Worm (Caenorhabditis elegans): ENCODE measurements around the gene twk-49.

The twk-49 gene

DNA sequence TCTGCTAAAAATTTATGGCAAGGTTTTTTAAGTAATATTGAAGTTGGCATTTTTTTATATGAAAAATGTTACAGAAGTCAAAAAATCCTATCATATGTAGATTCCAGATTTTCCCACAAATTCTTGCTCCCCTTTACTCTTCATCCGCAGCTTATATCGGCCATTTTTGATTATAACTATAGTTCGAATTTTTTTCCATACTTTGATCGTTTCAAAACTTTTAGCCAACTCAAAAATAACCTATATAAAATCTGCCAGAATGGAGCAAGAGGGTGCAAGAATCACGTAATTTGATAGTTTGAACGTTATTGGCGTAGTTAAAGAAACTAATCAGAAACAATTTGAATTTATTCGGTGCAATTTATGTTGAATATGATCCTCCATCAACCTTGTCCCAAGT, 25.0 kb upstream of the twk-49 start:
- no peak for TF ChIP-seq unc-55 (GFP tag; optimal IDR thresholded peaks at IDR 0.05)
- no peak for TF ChIP-seq ama-1 (optimal IDR thresholded peaks at IDR 0.05)
- TF ChIP-seq lin-11 (tag; optimal IDR thresholded peaks at IDR 0.05): no peak
- no peak for TF ChIP-seq skn-1 (tag; optimal IDR thresholded peaks at IDR 0.05)

DNA sequence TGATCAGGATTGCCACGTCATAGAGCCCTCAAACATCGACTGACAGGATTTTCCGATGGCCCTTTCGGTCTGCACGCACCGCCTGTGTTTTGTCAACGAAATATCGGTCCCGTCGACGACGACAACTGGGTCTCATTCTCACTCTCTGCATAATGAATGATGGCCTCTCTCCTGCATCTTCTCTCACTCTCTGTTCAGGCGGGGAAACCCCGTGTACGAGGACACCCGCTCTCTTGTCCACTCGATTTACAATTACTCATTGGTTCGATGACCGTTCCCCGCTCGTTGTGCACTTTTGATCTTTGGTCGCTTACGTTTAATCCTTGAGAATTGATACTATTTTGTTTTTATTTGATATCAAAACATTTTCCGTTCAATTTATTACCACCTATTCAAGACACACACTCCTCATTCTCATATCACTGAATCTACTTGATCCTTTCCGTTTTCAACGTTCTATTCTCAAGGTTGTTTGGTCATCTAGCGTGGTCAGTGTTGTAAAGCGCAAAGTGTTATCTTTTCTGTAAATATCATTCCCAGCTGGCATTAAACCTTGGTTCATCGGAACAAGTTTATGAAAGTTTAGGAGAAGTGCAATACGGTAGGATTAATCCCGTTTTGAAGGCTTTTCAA, 23.8 kb upstream of the twk-49 start:
- TF ChIP-seq skn-1 (tag; optimal IDR thresholded peaks at IDR 0.05): no peak
- peak; percentile 12 for TF ChIP-seq F13H6.1 (tag; optimal IDR thresholded peaks at IDR 0.05)
- TF ChIP-seq sma-9 (GFP tag; optimal IDR thresholded peaks at IDR 0.05): peak; percentile 31
- no peak for TF ChIP-seq sma-9 (tag; optimal IDR thresholded peaks at IDR 0.05)

DNA sequence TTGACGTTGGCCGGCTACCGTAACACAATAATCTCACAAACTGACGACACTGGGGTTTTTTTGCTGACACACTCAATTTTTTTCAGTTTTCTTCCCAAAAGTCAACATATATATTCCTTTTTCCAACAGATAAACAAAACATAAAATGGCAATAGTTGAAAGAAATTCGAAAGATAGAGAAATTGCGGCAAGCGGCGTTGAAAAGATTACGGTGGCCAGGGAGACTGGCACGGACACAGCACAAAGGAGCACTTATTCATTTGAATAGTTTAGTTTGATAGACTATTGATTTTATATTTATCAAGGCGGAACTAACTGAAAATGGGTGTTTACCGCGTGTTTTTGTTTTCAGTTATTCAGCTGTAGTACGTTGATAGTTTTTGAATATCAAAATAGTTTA, 22.3 kb upstream of the twk-49 start, which contains the start of gene toe-2:
Gene toe-2 (minus strand): TSS at position 70 of the 400 bp plus-strand sequence.
- TF ChIP-seq alr-1 (tag; optimal IDR thresholded peaks at IDR 0.05) (no peak), mdl-1 (tag; optimal IDR thresholded peaks at IDR 0.05) (no peak), nhr-6 (tag; optimal IDR thresholded peaks at IDR 0.05) (no peak), sma-3 (GFP tag; optimal IDR thresholded peaks at IDR 0.05) (no peak), Y55F3AM.14 (GFP tag; optimal IDR thresholded peaks at IDR 0.05) (no peak), lin-11 (tag; optimal IDR thresholded peaks at IDR 0.05) (no peak), unc-62 (GFP tag; optimal IDR thresholded peaks at IDR 0.05) (no peak), snpc-4 (tag; optimal IDR thresholded peaks at IDR 0.05) (no peak), aly-2 (tag; optimal IDR thresholded peaks at IDR 0.05) (no peak), gmeb-1 (tag; optimal IDR thresholded peaks at IDR 0.05) (no peak)

DNA sequence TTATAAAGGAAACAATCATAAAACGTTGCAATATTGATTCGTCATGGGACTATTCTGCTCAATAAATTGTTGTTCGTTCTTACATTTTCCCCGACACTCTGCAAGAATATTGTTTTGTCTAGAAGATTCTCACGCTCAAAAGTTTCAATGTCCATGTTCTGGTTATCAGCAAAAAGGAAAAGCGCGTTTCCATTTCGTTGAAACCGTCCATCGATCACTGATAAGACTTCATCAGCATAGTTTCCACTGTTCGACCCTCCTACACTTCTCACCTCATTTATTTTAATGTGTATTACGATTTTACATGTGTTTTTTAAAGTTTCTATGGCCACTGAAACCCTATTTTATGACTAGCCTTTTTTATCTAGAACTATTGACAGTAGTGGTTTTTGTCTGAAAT, 21.1 kb upstream of the twk-49 start:
- TF ChIP-seq Y55F3AM.14 (GFP tag; optimal IDR thresholded peaks at IDR 0.05) (no peak), sma-9 (GFP tag; optimal IDR thresholded peaks at IDR 0.05) (peak; percentile 17), sma-9 (tag; optimal IDR thresholded peaks at IDR 0.05) (no peak), snpc-4 (tag; optimal IDR thresholded peaks at IDR 0.05) (no peak), lin-39 (tag; optimal IDR thresholded peaks at IDR 0.05) (no peak), blmp-1 (tag; optimal IDR thresholded peaks at IDR 0.05; ENCODE audit: insufficient read depth) (no peak), R02D3.7 (tag; optimal IDR thresholded peaks at IDR 0.05) (no peak), fos-1 (tag; optimal IDR thresholded peaks at IDR 0.05) (peak; percentile 42), F13H6.1 (tag; optimal IDR thresholded peaks at IDR 0.05) (no peak)

DNA sequence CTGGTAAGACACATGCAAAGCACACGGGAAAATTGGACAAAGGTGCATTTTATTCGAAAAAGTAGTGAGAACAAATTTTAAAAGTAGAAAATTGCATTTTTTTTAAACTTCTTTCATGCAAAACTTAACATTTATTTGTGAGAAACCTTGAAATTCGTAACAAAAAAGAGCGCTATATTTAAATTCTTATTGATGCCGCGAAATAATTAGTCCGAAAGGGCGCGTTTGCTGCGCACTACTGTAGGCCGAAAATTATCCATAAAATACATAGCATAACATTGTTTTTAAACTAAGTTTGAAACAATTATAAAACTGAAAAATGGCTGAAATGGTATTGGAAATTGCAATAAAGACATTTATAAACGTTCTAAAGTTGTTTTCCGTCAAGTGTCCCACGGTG, 20.7 kb upstream of the twk-49 start:
- TF ChIP-seq ztf-11 (tag; optimal IDR thresholded peaks at IDR 0.05) (no peak), fos-1 (tag; optimal IDR thresholded peaks at IDR 0.05) (no peak), zag-1 (tag; optimal IDR thresholded peaks at IDR 0.05) (no peak), unc-55 (GFP tag; optimal IDR thresholded peaks at IDR 0.05) (no peak), sem-4 (tag; optimal IDR thresholded peaks at IDR 0.05) (no peak), nhr-6 (tag; optimal IDR thresholded peaks at IDR 0.05) (no peak)

DNA sequence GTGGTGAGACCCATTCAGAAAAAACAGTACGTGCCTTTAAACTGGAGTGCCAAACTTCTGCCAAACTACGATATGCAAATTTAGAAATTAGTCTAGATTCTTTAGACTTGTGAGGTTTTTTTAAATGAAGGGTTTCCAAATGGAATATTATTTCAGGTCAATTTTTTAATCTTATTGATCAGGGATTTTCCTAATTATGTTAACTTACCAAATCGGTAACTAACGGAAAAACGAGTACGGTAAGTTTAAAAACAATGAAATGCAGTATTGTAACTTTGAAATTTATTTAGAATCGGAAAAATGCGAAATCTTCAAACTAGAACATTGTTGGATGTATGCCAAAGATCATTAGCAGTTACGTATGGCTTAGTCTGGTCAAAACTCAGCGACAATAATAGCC, 17.3 kb upstream of the twk-49 start, which contains the start of gene C56E6.7:
Gene C56E6.7 (plus strand): TSS at position 301 of the 400 bp plus-strand sequence.
- no peak for TF ChIP-seq lin-39 (tag; optimal IDR thresholded peaks at IDR 0.05)
- no peak for TF ChIP-seq mab-5 (tag; optimal IDR thresholded peaks at IDR 0.05)
- no peak for TF ChIP-seq ceh-16 (tag; optimal IDR thresholded peaks at IDR 0.05)
- TF ChIP-seq lsy-2 (tag; optimal IDR thresholded peaks at IDR 0.05): no peak
- no peak for TF ChIP-seq elt-1 (tag; optimal IDR thresholded peaks at IDR 0.05)
- no peak for TF ChIP-seq nhr-11 (tag; optimal IDR thresholded peaks at IDR 0.05)
- TF ChIP-seq ZK546.5 (tag; optimal IDR thresholded peaks at IDR 0.05): no peak
- TF ChIP-seq snpc-4 (tag; optimal IDR thresholded peaks at IDR 0.05): no peak
- TF ChIP-seq nhr-21 (tag; optimal IDR thresholded peaks at IDR 0.05): no peak
- no peak for TF ChIP-seq nhr-23 (tag; optimal IDR thresholded peaks at IDR 0.05)
- TF ChIP-seq sma-3 (GFP tag; optimal IDR thresholded peaks at IDR 0.05): no peak
- TF ChIP-seq lin-11 (tag; optimal IDR thresholded peaks at IDR 0.05): no peak
- TF ChIP-seq Y55F3AM.14 (GFP tag; optimal IDR thresholded peaks at IDR 0.05): no peak
- no peak for TF ChIP-seq mbf-1 (tag; optimal IDR thresholded peaks at IDR 0.05)
